Worm (Caenorhabditis elegans) whole organism, midembryonic: Measurements from ENCODE around the gene pdhk-2.
A peak's percentile ranks its signal among the peaks of the same experiment; 100 is the strongest.

Experiments
- T22C8.4 ChIP-seq: fragments of 200-800 bp; sonication (Bioruptor generic); IDR thresholded peaks from 2 replicates; pipeline ENCODE4 v1.3.6; 2022; ENCODE audit warnings: missing genetic modification characterization, missing compliant biosample characterization
- cog-1 ChIP-seq: sonication (generic microtip); optimal IDR thresholded peaks from 2 replicates; lab custom pipeline; 2016; ENCODE audit warnings: missing genetic modification characterization, missing compliant biosample characterization
- flt-1 ChIP-seq: fragments of 200-800 bp; sonication (Bioruptor generic); IDR thresholded peaks from 2 replicates; pipeline ENCODE4 v1.3.6; 2022; ENCODE audit warnings: missing genetic modification characterization, missing compliant biosample characterization
- klf-2 ChIP-seq: fragments of 200-800 bp; sonication (Bioruptor generic); conservative IDR thresholded peaks from 2 replicates; pipeline ENCODE4 v1.3.6; 2022; ENCODE audit warnings: missing genetic modification reagents, missing genetic modification characterization, missing compliant biosample characterization
- med-1 ChIP-seq: sonication (generic microtip); optimal IDR thresholded peaks from 2 replicates; lab custom pipeline; 2017; ENCODE audit warnings: missing genetic modification characterization, mild to moderate bottlenecking, missing compliant biosample characterization, antibody characterized with exemption, missing genetic modification reagents; ENCODE audit not compliant: insufficient read depth
- ref-1 ChIP-seq: fragments of 200-800 bp; sonication (Bioruptor generic); conservative IDR thresholded peaks from 2 replicates; pipeline ENCODE4 v1.3.6; 2022; ENCODE audit warnings: missing genetic modification reagents, missing genetic modification characterization, missing compliant biosample characterization
- tab-1 ChIP-seq: fragments of 200-800 bp; sonication (Bioruptor generic); IDR thresholded peaks from 2 replicates; pipeline ENCODE4 v1.3.6; 2022; ENCODE audit warnings: missing genetic modification characterization, missing compliant biosample characterization
- ztf-23 ChIP-seq: fragments of 200-800 bp; sonication (Bioruptor generic); IDR thresholded peaks from 2 replicates; pipeline ENCODE4 v1.3.6; 2022; ENCODE audit warnings: missing genetic modification reagents, missing genetic modification characterization, missing compliant biosample characterization
- ztf-29 ChIP-seq: fragments of 200-800 bp; sonication (Bioruptor generic); IDR thresholded peaks from 2 replicates; pipeline ENCODE4 v1.3.6; 2022; ENCODE audit warnings: missing genetic modification reagents, missing genetic modification characterization, missing compliant biosample characterization

Gene pdhk-2

DNA sequence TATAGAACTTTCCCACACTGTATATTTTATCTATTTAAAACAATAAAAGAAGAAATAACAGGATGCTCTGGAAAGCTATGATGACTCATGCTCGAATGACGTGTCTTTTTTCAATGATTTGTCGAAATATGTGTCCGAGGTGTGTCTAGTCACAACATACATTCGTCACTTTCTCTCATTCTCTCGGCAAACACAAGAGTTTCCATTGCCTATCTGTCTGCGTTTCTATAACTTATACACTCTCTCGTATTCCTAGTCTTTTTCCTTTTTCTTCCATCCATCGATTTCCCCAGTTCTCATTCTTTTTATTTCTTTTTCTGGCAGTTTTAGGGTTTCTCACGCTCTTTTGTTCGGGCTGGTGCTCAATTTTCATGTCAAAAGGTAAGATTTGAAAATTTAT lies 44.5 kb downstream of the pdhk-2 start:
- TF ChIP-seq ztf-23 (GFP tag; lab: Robert Waterston, UW) (no peak), cog-1 (tag; lab: Kevin White, UChicago) (no peak), T22C8.4 (GFP tag; lab: Robert Waterston, UW) (no peak), tab-1 (GFP tag; lab: Robert Waterston, UW) (no peak), ref-1 (no peak), klf-2 (GFP tag; lab: Robert Waterston, UW) (no peak), med-1 (GFP tag; lab: Kevin White, UChicago) (no peak), ztf-29 (no peak), flt-1 (no peak)

DNA sequence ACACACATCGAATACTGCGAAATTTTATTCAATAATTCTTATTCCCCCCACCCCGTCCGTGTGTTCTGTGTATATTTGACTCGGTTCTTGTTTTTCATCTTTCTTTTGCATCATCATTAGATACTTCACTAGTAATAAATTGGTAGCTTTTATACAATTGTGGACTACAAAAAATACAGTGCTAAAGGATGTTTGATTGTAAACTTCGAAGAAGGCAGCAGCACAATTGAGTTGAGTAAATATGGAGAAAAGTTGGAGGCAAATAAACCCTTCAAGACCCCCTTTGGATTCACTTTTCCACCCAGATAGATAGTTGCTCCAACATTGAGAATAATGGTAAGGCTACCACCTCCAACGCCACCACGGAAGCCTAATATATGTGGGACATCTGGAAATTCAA lies 47.9 kb downstream of the pdhk-2 start, which contains the start of gene B0303.7:
TSS of gene B0303.7 (plus strand) at position 301 of the 400 bp plus-strand sequence.
- TF ChIP-seq T22C8.4 (GFP tag; lab: Robert Waterston, UW) (no peak), ref-1 (no peak), ztf-23 (GFP tag; lab: Robert Waterston, UW) (no peak), klf-2 (GFP tag; lab: Robert Waterston, UW) (no peak), cog-1 (tag; lab: Kevin White, UChicago) (no peak), med-1 (GFP tag; lab: Kevin White, UChicago) (no peak), tab-1 (GFP tag; lab: Robert Waterston, UW) (no peak), flt-1 (no peak), ztf-29 (no peak)

DNA sequence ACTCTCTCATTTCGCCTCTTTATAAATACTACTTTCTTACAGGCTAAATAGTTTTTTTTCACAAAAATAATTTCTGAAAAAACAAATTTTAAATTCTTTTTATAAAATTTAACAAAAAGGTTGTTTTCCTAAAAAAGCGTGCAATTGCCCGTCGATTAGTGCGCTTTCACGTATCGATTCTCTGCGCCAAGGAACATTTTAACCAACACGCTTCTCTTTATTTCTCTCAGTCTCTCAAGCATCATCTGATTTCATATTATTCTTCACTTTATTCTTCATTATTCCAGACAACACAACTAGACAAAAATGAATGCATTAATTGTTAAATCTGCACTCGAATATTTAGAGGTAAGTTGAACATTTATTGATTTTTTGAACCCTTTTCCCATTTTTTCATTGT lies 51.6 kb downstream of the pdhk-2 start, which contains the start of gene B0303.4:
TSS of gene B0303.4 (plus strand) at position 196 of the 400 bp plus-strand sequence.
- TF ChIP-seq ref-1 = no peak
- peak; percentile 67 for TF ChIP-seq T22C8.4 (GFP tag; lab: Robert Waterston, UW)
- TF ChIP-seq tab-1 (GFP tag; lab: Robert Waterston, UW) = no peak
- no peak for TF ChIP-seq med-1 (GFP tag; lab: Kevin White, UChicago)
- TF ChIP-seq klf-2 (GFP tag; lab: Robert Waterston, UW) = no peak
- no peak for TF ChIP-seq flt-1
- no peak for TF ChIP-seq ztf-23 (GFP tag; lab: Robert Waterston, UW)

DNA sequence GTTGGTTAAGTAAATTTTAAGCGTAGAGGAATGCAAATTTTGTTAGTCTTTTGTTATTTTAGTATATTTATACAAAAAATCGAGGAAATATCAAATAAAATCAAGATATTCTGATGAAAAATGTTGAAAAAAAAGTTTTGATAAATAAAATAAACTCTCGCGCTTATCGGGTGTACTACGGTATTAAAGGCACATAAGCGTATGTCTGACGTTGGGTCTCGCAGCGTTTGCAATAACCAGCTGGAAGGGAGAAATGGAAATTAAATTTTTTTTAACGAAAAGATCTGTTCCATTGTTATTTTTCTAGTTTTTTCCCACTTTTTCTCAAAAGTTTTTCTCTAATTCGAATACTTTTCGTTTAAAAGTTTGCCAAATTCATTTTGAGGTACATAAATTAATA lies 52.1 kb downstream of the pdhk-2 start:
- TF ChIP-seq klf-2 (GFP tag; lab: Robert Waterston, UW) (no peak), ref-1 (no peak), ztf-23 (GFP tag; lab: Robert Waterston, UW) (no peak), T22C8.4 (GFP tag; lab: Robert Waterston, UW) (no peak), ztf-29 (no peak), flt-1 (no peak), cog-1 (tag; lab: Kevin White, UChicago) (no peak), med-1 (GFP tag; lab: Kevin White, UChicago) (no peak), tab-1 (GFP tag; lab: Robert Waterston, UW) (no peak)

DNA sequence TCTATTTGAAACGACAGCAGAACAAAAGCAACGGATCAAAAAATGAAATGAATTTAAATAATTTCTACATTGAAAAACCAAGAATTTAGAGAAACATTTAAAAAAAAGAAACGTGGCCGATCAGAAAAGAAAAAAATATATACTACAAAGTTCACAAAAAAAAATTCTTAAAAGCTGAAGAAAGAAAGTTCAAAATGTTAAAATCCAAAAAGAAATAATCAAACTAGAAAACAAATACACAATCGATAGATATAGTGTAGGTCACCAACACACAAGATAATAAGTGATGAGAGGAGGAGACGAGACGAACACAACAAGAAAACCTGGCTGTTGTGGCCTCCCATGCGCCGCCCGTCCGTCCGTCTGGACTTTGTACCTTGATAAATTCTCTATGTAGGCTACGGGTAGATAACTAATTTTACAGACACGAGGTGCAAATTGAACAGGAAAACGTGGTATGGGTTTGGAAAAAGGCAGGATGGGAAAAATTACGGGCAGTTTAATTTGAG lies 52.7 kb downstream of the pdhk-2 start, which contains the start of gene hadb-1:
TSS of gene hadb-1 (minus strand) at position 51 of the 509 bp plus-strand sequence.
- no peak for TF ChIP-seq ref-1
